Fruit fly (Drosophila melanogaster) whole organism, pupa: ENCODE data around the gene CG7872.
A peak's percentile ranks its signal among the peaks of the same experiment; 100 is the strongest.

Source experiments
- CG10348 ChIP-seq: fragments of 200-800 bp; sonication (Bioruptor generic); IDR thresholded peaks from 2 replicates; pipeline ENCODE4 v1.3.6; 2022; ENCODE audit warnings: missing biosample characterization, missing genetic modification characterization
- CG12605 ChIP-seq: fragments of 200-800 bp; sonication (Bioruptor generic); IDR thresholded peaks from 2 replicates; pipeline ENCODE4 v1.3.6; 2022; ENCODE audit warnings: missing biosample characterization, missing genetic modification characterization
- CG13204 ChIP-seq: fragments of 200-800 bp; sonication (Bioruptor generic); optimal IDR thresholded peaks from 2 replicates; lab custom pipeline; 2018; ENCODE audit warnings: missing biosample characterization, mild to moderate bottlenecking, missing genetic modification characterization, moderate library complexity
- CG14655 ChIP-seq: fragments of 200-800 bp; sonication (Bioruptor generic); optimal IDR thresholded peaks from 3 replicates; lab custom pipeline; 2017; ENCODE audit warnings: mild to moderate bottlenecking, missing biosample characterization, missing genetic modification reagents, missing genetic modification characterization
- CG15710 ChIP-seq: fragments of 200-800 bp; sonication (Bioruptor generic); optimal IDR thresholded peaks from 2 replicates; lab custom pipeline; 2018; ENCODE audit warnings: missing biosample characterization, mild to moderate bottlenecking, missing genetic modification characterization, moderate library complexity
- CG17806 ChIP-seq: fragments of 200-800 bp; sonication (Bioruptor generic); optimal IDR thresholded peaks from 2 replicates; lab custom pipeline; 2018; ENCODE audit warnings: missing biosample characterization, mild to moderate bottlenecking, missing genetic modification characterization, moderate library complexity
- CG32121 ChIP-seq: fragments of 200-800 bp; sonication (Bioruptor generic); IDR thresholded peaks from 2 replicates; pipeline ENCODE4 v1.3.6; 2022; ENCODE audit warnings: missing biosample characterization, missing genetic modification characterization
- CG34367 ChIP-seq: fragments of 200-800 bp; sonication (Bioruptor generic); optimal IDR thresholded peaks from 2 replicates; lab custom pipeline; 2018; ENCODE audit warnings: missing biosample characterization, mild to moderate bottlenecking, missing genetic modification characterization
- CG4496 ChIP-seq: fragments of 200-800 bp; sonication (Bioruptor generic); IDR thresholded peaks from 3 replicates; pipeline ENCODE4 v1.3.6; 2022; ENCODE audit warnings: missing biosample characterization, missing genetic modification characterization
- CG8159 ChIP-seq: fragments of 200-800 bp; sonication (Bioruptor generic); optimal IDR thresholded peaks from 3 replicates; lab custom pipeline; 2018; ENCODE audit warnings: missing biosample characterization, mild to moderate bottlenecking, missing genetic modification characterization, moderate library complexity
- CG8301 ChIP-seq: fragments of 200-800 bp; sonication (Bioruptor generic); optimal IDR thresholded peaks from 2 replicates; lab custom pipeline; 2018; ENCODE audit warnings: missing biosample characterization, mild to moderate bottlenecking, missing genetic modification characterization
- CG9948 ChIP-seq: fragments of 200-800 bp; sonication (Bioruptor generic); optimal IDR thresholded peaks from 2 replicates; lab custom pipeline; 2018; ENCODE audit warnings: missing biosample characterization, mild to moderate bottlenecking, missing genetic modification characterization, moderate library complexity
- D1 ChIP-seq: fragments of 200-800 bp; sonication (Bioruptor generic); optimal IDR thresholded peaks from 2 replicates; lab custom pipeline; 2018; ENCODE audit warnings: missing biosample characterization, mild to moderate bottlenecking, missing genetic modification characterization, moderate library complexity
- EcR ChIP-seq: fragments of 200-800 bp; sonication (Bioruptor generic); optimal IDR thresholded peaks from 3 replicates; lab custom pipeline; 2019; ENCODE audit warnings: missing biosample characterization, missing genetic modification characterization, mild to moderate bottlenecking, moderate library complexity, missing genetic modification reagents
- Ets98B ChIP-seq: fragments of 200-800 bp; sonication (Bioruptor generic); IDR thresholded peaks from 2 replicates; pipeline ENCODE4 v1.3.6; 2022; ENCODE audit warnings: missing biosample characterization, missing genetic modification characterization
- Pif1A ChIP-seq: fragments of 200-800 bp; sonication (Bioruptor generic); optimal IDR thresholded peaks from 3 replicates; lab custom pipeline; 2016; ENCODE audit warnings: missing biosample characterization, missing genetic modification characterization
- Pif1B ChIP-seq: fragments of 200-800 bp; sonication (Bioruptor generic); optimal IDR thresholded peaks from 3 replicates; lab custom pipeline; 2016; ENCODE audit warnings: missing biosample characterization, missing genetic modification characterization
- Snoo ChIP-seq: fragments of 200-800 bp; sonication (Bioruptor generic); optimal IDR thresholded peaks from 3 replicates; lab custom pipeline; 2017; ENCODE audit warnings: missing biosample characterization, mild to moderate bottlenecking, missing genetic modification characterization, inconsistent platforms
- fd96Ca ChIP-seq: fragments of 200-800 bp; sonication (Bioruptor generic); IDR thresholded peaks from 3 replicates; pipeline ENCODE4 v1.3.6; 2022; ENCODE audit warnings: missing biosample characterization, missing genetic modification characterization
- gl ChIP-seq: fragments of 200-800 bp; sonication (Bioruptor generic); optimal IDR thresholded peaks from 2 replicates; lab custom pipeline; 2018; ENCODE audit warnings: missing biosample characterization, mild to moderate bottlenecking, missing genetic modification characterization
- rn ChIP-seq: fragments of 200-800 bp; sonication (Bioruptor generic); IDR thresholded peaks from 2 replicates; pipeline ENCODE4 v1.3.6; 2022; ENCODE audit warnings: missing biosample characterization, missing genetic modification characterization

Gene CG7872

dm6 chrX:15611795-15612194, 33.8 kb downstream of the CG7872 start:
- TF ChIP-seq CG4496 (GFP tag; lab: Robert Waterston, UW) (peak; percentile 31; the same call in 1 of the 3 replicates), CG12605 (peak; percentile 5; the same call in 1 of the 2 replicates), CG13204 (GFP tag; lab: Kevin White, UChicago) (peak; percentile 75), CG8159 (tag; lab: Kevin White, UChicago) (no peak)

- TF ChIP-seq CG15710 (tag; lab: Kevin White, UChicago) = peak; percentile 27
- TF ChIP-seq Snoo (tag; lab: Kevin White, UChicago) = peak; percentile 33
- TF ChIP-seq CG9948 (tag; lab: Kevin White, UChicago) = peak; percentile 50
- TF ChIP-seq CG13204 (GFP tag; lab: Kevin White, UChicago) = no peak
- peak; percentile 75 for TF ChIP-seq CG12605
- TF ChIP-seq CG4496 (GFP tag; lab: Robert Waterston, UW) = peak; percentile 77; the same call in 2 of the 3 replicates
- peak; percentile 51 for TF ChIP-seq CG8159 (tag; lab: Kevin White, UChicago)
- no peak for TF ChIP-seq fd96Ca (GFP tag; lab: Robert Waterston, UW)
- TF ChIP-seq Pif1A = peak; percentile 28
- peak; percentile 63 for TF ChIP-seq CG32121
- TF ChIP-seq gl (tag; lab: Kevin White, UChicago) = no peak
- TF ChIP-seq CG14655 (GFP tag; lab: Kevin White, UChicago) = peak; percentile 73
- peak; percentile 49 for TF ChIP-seq Ets98B (GFP tag; lab: Robert Waterston, UW)
- TF ChIP-seq CG8301 (tag; lab: Kevin White, UChicago) = peak; percentile 71
- peak; percentile 51 for TF ChIP-seq CG17806
- TF ChIP-seq CG34367 = peak; percentile 19
- TF ChIP-seq CG10348 (GFP tag; lab: Robert Waterston, UW) = no peak
- TF ChIP-seq D1 (tag; lab: Kevin White, UChicago) = no peak
- TF ChIP-seq Pif1B = no peak
- no peak for TF ChIP-seq EcR (GFP tag; lab: Kevin White, UChicago)
- TF ChIP-seq rn (GFP tag; lab: Robert Waterston, UW) = no peak
Measured at dm6 chrX:15615426-15615825, 37.4 kb downstream of the CG7872 start.

dm6 chrX:15616018-15616417, 38.0 kb downstream of the CG7872 start:
- TF ChIP-seq CG8301 (tag; lab: Kevin White, UChicago) = no peak
- no peak for TF ChIP-seq CG34367
- TF ChIP-seq EcR (GFP tag; lab: Kevin White, UChicago) = no peak
- TF ChIP-seq CG32121 = no peak
- TF ChIP-seq CG9948 (tag; lab: Kevin White, UChicago) = no peak
- TF ChIP-seq Ets98B (GFP tag; lab: Robert Waterston, UW) = no peak
- no peak for TF ChIP-seq CG15710 (tag; lab: Kevin White, UChicago)
- no peak for TF ChIP-seq fd96Ca (GFP tag; lab: Robert Waterston, UW)
- no peak for TF ChIP-seq D1 (tag; lab: Kevin White, UChicago)
- TF ChIP-seq Pif1B = no peak
- no peak for TF ChIP-seq CG13204 (GFP tag; lab: Kevin White, UChicago)
- TF ChIP-seq rn (GFP tag; lab: Robert Waterston, UW) = no peak
- TF ChIP-seq gl (tag; lab: Kevin White, UChicago) = no peak
- TF ChIP-seq, all 21 proteins: peak for 0

DNA sequence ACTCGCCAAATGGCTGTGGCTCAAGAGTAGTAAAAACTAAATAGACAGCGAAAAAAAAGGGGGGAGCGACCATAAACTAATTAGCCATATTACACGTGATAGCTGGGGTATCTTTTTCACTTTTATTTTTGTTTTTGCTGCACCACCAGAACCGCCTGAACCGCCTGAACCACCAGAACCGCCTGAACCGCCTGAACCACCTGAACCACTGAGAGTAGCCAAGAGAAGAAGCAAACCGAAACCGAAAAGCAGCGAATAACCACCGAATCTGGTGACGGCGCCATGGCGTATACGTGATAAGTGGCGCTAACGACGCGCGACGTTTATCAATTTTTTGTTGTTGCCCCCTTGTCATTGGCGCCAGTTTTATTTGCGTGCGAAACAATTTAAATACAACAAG, 38.5 kb downstream of the CG7872 start:
- no peak for TF ChIP-seq D1 (tag; lab: Kevin White, UChicago)
- TF ChIP-seq Pif1A = no peak
- TF ChIP-seq Pif1B = no peak
- TF ChIP-seq Snoo (tag; lab: Kevin White, UChicago) = no peak
- no peak for TF ChIP-seq CG14655 (GFP tag; lab: Kevin White, UChicago)
- TF ChIP-seq rn (GFP tag; lab: Robert Waterston, UW) = no peak
- TF ChIP-seq CG10348 (GFP tag; lab: Robert Waterston, UW) = no peak
- TF ChIP-seq CG32121 = no peak
- TF ChIP-seq CG9948 (tag; lab: Kevin White, UChicago) = no peak
- TF ChIP-seq CG4496 (GFP tag; lab: Robert Waterston, UW) = no peak
- no peak for TF ChIP-seq CG8301 (tag; lab: Kevin White, UChicago)
- TF ChIP-seq CG34367 = no peak
- no peak for TF ChIP-seq gl (tag; lab: Kevin White, UChicago)
- no peak for TF ChIP-seq EcR (GFP tag; lab: Kevin White, UChicago)

DNA sequence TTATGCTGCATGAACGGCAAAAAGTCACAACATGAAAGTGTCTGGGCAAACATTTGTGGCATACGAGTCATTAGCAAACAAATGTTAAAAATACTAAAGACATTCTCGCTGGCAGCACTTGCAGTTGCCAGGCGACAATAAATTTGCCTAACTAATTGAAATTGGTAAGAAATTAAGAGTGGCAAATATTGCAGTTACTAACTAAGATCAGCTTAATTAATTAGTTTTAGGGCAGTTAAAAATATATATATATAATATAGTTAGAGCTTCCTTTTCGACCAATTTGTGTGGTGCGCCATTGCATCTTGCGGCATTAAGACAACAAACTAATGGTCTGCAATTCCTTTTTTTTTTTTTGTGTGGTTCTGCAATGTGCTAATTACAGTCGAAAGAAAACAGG, 39.9 kb downstream of the CG7872 start:
- peak; percentile 2 for TF ChIP-seq CG15710 (tag; lab: Kevin White, UChicago)
- peak; percentile 65 for TF ChIP-seq Pif1A
- TF ChIP-seq CG14655 (GFP tag; lab: Kevin White, UChicago) = peak; percentile 61
- no peak for TF ChIP-seq D1 (tag; lab: Kevin White, UChicago)
- peak; percentile 84 for TF ChIP-seq CG32121
- TF ChIP-seq CG10348 (GFP tag; lab: Robert Waterston, UW) = no peak
- peak; percentile 20 for TF ChIP-seq CG17806
- TF ChIP-seq CG34367 = no peak
- 0 out of 2 replicates have a peak, but pooled peaks have one; percentile 52 for TF ChIP-seq rn (GFP tag; lab: Robert Waterston, UW)
- peak; percentile 69; the same call in 2 of the 3 replicates for TF ChIP-seq fd96Ca (GFP tag; lab: Robert Waterston, UW)
- no peak for TF ChIP-seq EcR (GFP tag; lab: Kevin White, UChicago)
- TF ChIP-seq CG12605 = peak; percentile 81
- TF ChIP-seq Pif1B = peak; percentile 64
- TF ChIP-seq Ets98B (GFP tag; lab: Robert Waterston, UW) = peak; percentile 79
- no peak for TF ChIP-seq gl (tag; lab: Kevin White, UChicago)
- peak; percentile 20 for TF ChIP-seq CG9948 (tag; lab: Kevin White, UChicago)
- no peak for TF ChIP-seq Snoo (tag; lab: Kevin White, UChicago)
- TF ChIP-seq CG4496 (GFP tag; lab: Robert Waterston, UW) = peak; percentile 86
- no peak for TF ChIP-seq CG8159 (tag; lab: Kevin White, UChicago)
- TF ChIP-seq CG8301 (tag; lab: Kevin White, UChicago) = peak; percentile 59
- TF ChIP-seq CG13204 (GFP tag; lab: Kevin White, UChicago) = no peak
